Worm (Caenorhabditis elegans) whole organism, young adult: ENCODE results near the gene gsr-1.
A peak's percentile ranks its signal among the peaks of the same experiment; 100 is the strongest.

ENCODE experiments used
- D2030.7 ChIP-seq: fragments of 200-800 bp; sonication (Bioruptor generic); IDR thresholded peaks from 2 replicates; pipeline ENCODE4 v1.3.6; 2022; ENCODE audit warnings: missing genetic modification reagents, missing genetic modification characterization, missing compliant biosample characterization
- F52B5.7 ChIP-seq: sonication (generic microtip); optimal IDR thresholded peaks from 2 replicates; lab custom pipeline; 2016; ENCODE audit warnings: mild to moderate bottlenecking, missing genetic modification characterization, missing compliant biosample characterization
- Y53G8AR.9 ChIP-seq: fragments of 200-800 bp; sonication (Bioruptor generic); conservative IDR thresholded peaks from 2 replicates; pipeline ENCODE4 v1.3.6; 2022; ENCODE audit warnings: missing genetic modification reagents, missing genetic modification characterization, missing compliant biosample characterization
- attf-6 ChIP-seq: fragments of 200-800 bp; sonication (Bioruptor generic); IDR thresholded peaks from 2 replicates; pipeline ENCODE4 v1.3.6; 2022; ENCODE audit warnings: missing genetic modification reagents, missing genetic modification characterization, missing compliant biosample characterization
- cebp-1 ChIP-seq, 2 experiments: fragments of 200-800 bp in 1 of 2; sonication (Bioruptor generic) in 1 of 2; sonication (generic microtip) in 1 of 2; IDR thresholded peaks in 1 of 2; optimal IDR thresholded peaks in 1 of 2; 2 replicates each; pipeline versions ENCODE4 v1.3.6 to Lab custom; 2017 to 2022; ENCODE audit warnings: missing compliant biosample characterization in 2 of 2, missing genetic modification characterization in 2 of 2, mild to moderate bottlenecking in 1 of 2, missing genetic modification reagents in 1 of 2, moderate library complexity in 1 of 2
- ceh-79 ChIP-seq: sonication (generic microtip); optimal IDR thresholded peaks from 2 replicates; lab custom pipeline; 2017; ENCODE audit warnings: mild to moderate bottlenecking, missing genetic modification characterization, missing compliant biosample characterization
- dox-1 ChIP-seq: fragments of 200-800 bp; sonication (Bioruptor generic); IDR thresholded peaks from 2 replicates; pipeline ENCODE4 v1.3.6; 2022; ENCODE audit warnings: missing genetic modification reagents, missing genetic modification characterization, missing compliant biosample characterization
- egl-18 ChIP-seq: fragments of 200-800 bp; sonication (Bioruptor generic); IDR thresholded peaks from 2 replicates; pipeline ENCODE4 v1.3.6; 2022; ENCODE audit warnings: missing genetic modification reagents, missing genetic modification characterization, missing compliant biosample characterization
- egl-44 ChIP-seq: fragments of 200-800 bp; sonication (Bioruptor generic); IDR thresholded peaks from 2 replicates; pipeline ENCODE4 v1.3.6; 2022; ENCODE audit warnings: missing genetic modification reagents, missing genetic modification characterization, missing compliant biosample characterization
- hmg-1.2 ChIP-seq: fragments of 200-800 bp; sonication (Bioruptor generic); IDR thresholded peaks from 2 replicates; pipeline ENCODE4 v1.3.6; 2022; ENCODE audit warnings: missing genetic modification reagents, missing genetic modification characterization, missing compliant biosample characterization
- lin-40 ChIP-seq: sonication (generic microtip); optimal IDR thresholded peaks from 2 replicates; lab custom pipeline; 2016; ENCODE audit warnings: missing genetic modification characterization, mild to moderate bottlenecking, missing compliant biosample characterization, missing genotype, missing genetic modification reagents
- lsl-1 ChIP-seq: fragments of 200-800 bp; sonication (Bioruptor generic); optimal IDR thresholded peaks from 2 replicates; lab custom pipeline; 2018; ENCODE audit warnings: mild to moderate bottlenecking, missing genetic modification characterization, moderate library complexity, missing compliant biosample characterization
- madf-10 ChIP-seq: sonication (generic microtip); optimal IDR thresholded peaks from 2 replicates; lab custom pipeline; 2016; ENCODE audit warnings: mild to moderate bottlenecking, missing genetic modification characterization, missing compliant biosample characterization
- mcd-1 ChIP-seq: fragments of 200-800 bp; sonication (Bioruptor generic); IDR thresholded peaks from 2 replicates; pipeline ENCODE4 v1.3.6; 2022; ENCODE audit warnings: missing genetic modification reagents, missing genetic modification characterization, missing compliant biosample characterization
- mxl-1 ChIP-seq: sonication (generic microtip); optimal IDR thresholded peaks from 2 replicates; lab custom pipeline; 2016; ENCODE audit warnings: missing genetic modification characterization, missing compliant biosample characterization
- nfyb-1 ChIP-seq: fragments of 200-800 bp; sonication (Bioruptor generic); IDR thresholded peaks from 2 replicates; pipeline ENCODE4 v1.3.6; 2022; ENCODE audit warnings: missing genetic modification reagents, missing genetic modification characterization, missing compliant biosample characterization
- nhr-80 ChIP-seq: sonication (generic microtip); optimal IDR thresholded peaks from 2 replicates; lab custom pipeline; 2016; ENCODE audit warnings: missing genetic modification characterization, missing compliant biosample characterization
- pbrm-1 ChIP-seq: fragments of 200-800 bp; sonication (Bioruptor generic); IDR thresholded peaks from 2 replicates; pipeline ENCODE4 v1.3.6; 2022; ENCODE audit warnings: missing genetic modification reagents, missing genetic modification characterization, missing compliant biosample characterization
- repo-1 ChIP-seq: sonication (generic microtip); optimal IDR thresholded peaks from 2 replicates; lab custom pipeline; 2017; ENCODE audit warnings: mild to moderate bottlenecking, missing genetic modification characterization, missing compliant biosample characterization
- snpc-3.4 ChIP-seq: sonication (generic microtip); optimal IDR thresholded peaks from 2 replicates; lab custom pipeline; 2017; ENCODE audit warnings: missing genetic modification characterization, mild to moderate bottlenecking, missing compliant biosample characterization, antibody characterized with exemption, moderate library complexity, missing genotype, missing genetic modification reagents
- tbp1 ChIP-seq: fragments of 200-800 bp; sonication (Bioruptor generic); optimal IDR thresholded peaks from 2 replicates; lab custom pipeline; 2018; ENCODE audit warnings: mild to moderate bottlenecking, missing genetic modification characterization, missing compliant biosample characterization
- zfh-2 ChIP-seq: fragments of 200-800 bp; sonication (Bioruptor generic); conservative IDR thresholded peaks from 2 replicates; pipeline ENCODE4 v1.3.6; 2022; ENCODE audit warnings: missing genetic modification reagents, missing genetic modification characterization, missing compliant biosample characterization
- ztf-18 ChIP-seq: sonication (generic microtip); optimal IDR thresholded peaks from 2 replicates; lab custom pipeline; 2016; ENCODE audit warnings: missing genotype, mild to moderate bottlenecking, missing genetic modification characterization, missing compliant biosample characterization
- ztf-26 ChIP-seq: sonication (generic microtip); optimal IDR thresholded peaks from 2 replicates; lab custom pipeline; 2017; ENCODE audit warnings: missing genetic modification characterization, missing compliant biosample characterization
- ztf-28 ChIP-seq: fragments of 200-800 bp; sonication (Bioruptor generic); IDR thresholded peaks from 2 replicates; pipeline ENCODE4 v1.3.6; 2022; ENCODE audit warnings: missing genetic modification reagents, missing genetic modification characterization, missing compliant biosample characterization
- ztf-3 ChIP-seq: fragments of 200-800 bp; sonication (Bioruptor generic); optimal IDR thresholded peaks from 2 replicates; lab custom pipeline; 2018; ENCODE audit warnings: mild to moderate bottlenecking, missing genetic modification characterization, missing compliant biosample characterization
- ztf-6 ChIP-seq: fragments of 200-800 bp; sonication (Bioruptor generic); IDR thresholded peaks from 2 replicates; pipeline ENCODE4 v1.3.6; 2022; ENCODE audit warnings: missing genetic modification reagents, missing genetic modification characterization, missing compliant biosample characterization

gsr-1 gene

ce11 chrIII:3650677-3651315 is at the start of gene gsr-1, which contains the start of gene madf-8 (continued):
- TF ChIP-seq ztf-6 (GFP tag; lab: Robert Waterston, UW) (no peak), pbrm-1 (no peak), nhr-80 (tag; lab: Kevin White, UChicago) (no peak)
- TF ChIP-seq, all 124 proteins: peak for 16

- TF ChIP-seq repo-1 (no peak), zfh-2 (peak; percentile 52), hmg-1.2 (GFP tag; lab: Robert Waterston, UW) (peak; percentile 77), dox-1 (GFP tag; lab: Robert Waterston, UW) (peak; percentile 37; the same call in 1 of the 2 replicates), egl-18 (GFP tag; lab: Robert Waterston, UW) (no peak)
Measured at ce11 chrIII:3601271-3601670, 49.4 kb upstream of the gsr-1 start.

- TF ChIP-seq snpc-3.4: no peak
- TF ChIP-seq zfh-2: peak; percentile 67
Measured at ce11 chrIII:3605681-3606080, 45.0 kb upstream of the gsr-1 start.

ce11 chrIII:3612387-3612786 is 38.3 kb upstream of the gsr-1 start:
- TF ChIP-seq ceh-79 (tag; lab: Kevin White, UChicago): no peak
- no peak for TF ChIP-seq ztf-26
- TF ChIP-seq lsl-1 (GFP tag; lab: Kevin White, UChicago): no peak
- no peak for TF ChIP-seq mcd-1
- no peak for TF ChIP-seq zfh-2
- peak; percentile 33; the same call in 1 of the 2 replicates for TF ChIP-seq pbrm-1

ce11 chrIII:3612882-3613479 is 37.7 kb upstream of the gsr-1 start:
- TF ChIP-seq ztf-28 (no peak), F52B5.7 (tag; lab: Kevin White, UChicago) (no peak), nfyb-1 (GFP tag; lab: Robert Waterston, UW) (peak; percentile 47; the same call in 1 of the 2 replicates), Y53G8AR.9 (GFP tag; lab: Robert Waterston, UW) (no peak)

ce11 chrIII:3619621-3620261 is 31.0 kb upstream of the gsr-1 start:
- TF ChIP-seq tbp1 (GFP tag; lab: Kevin White, UChicago): peak; percentile 6
- peak; percentile 90 for TF ChIP-seq nhr-80 (tag; lab: Kevin White, UChicago)
- TF ChIP-seq mxl-1 (tag; lab: Kevin White, UChicago): no peak
- TF ChIP-seq ztf-3: no peak
- TF ChIP-seq cebp-1 (GFP tag; IDR thresholded peaks at IDR 0.05; lab: Robert Waterston, UW): no peak
- peak; percentile 34 for TF ChIP-seq cebp-1 (tag; optimal IDR thresholded peaks at IDR 0.05; lab: Kevin White, UChicago)
- peak; percentile 35 for TF ChIP-seq lin-40
- no peak for TF ChIP-seq D2030.7 (GFP tag; lab: Robert Waterston, UW)
- TF ChIP-seq dox-1 (GFP tag; lab: Robert Waterston, UW): peak; percentile 50; the same call in 1 of the 2 replicates
- peak; percentile 91 for TF ChIP-seq madf-10 (tag; lab: Kevin White, UChicago)
- TF ChIP-seq attf-6: no peak
- peak; percentile 89 for TF ChIP-seq hmg-1.2 (GFP tag; lab: Robert Waterston, UW)
- no peak for TF ChIP-seq egl-44 (GFP tag; lab: Robert Waterston, UW)
- TF ChIP-seq ztf-18: peak; percentile 13
- peak; percentile 57; the same call in 1 of the 2 replicates for TF ChIP-seq zfh-2
